Worm (Caenorhabditis elegans): ENCODE data around the gene T16G12.3.

The T16G12.3 gene

ce11 chrIII:10064140-10064539, 13.7 kb downstream of the T16G12.3 start, which contains the start of gene ekl-6:
ekl-6 (plus strand) TSS chrIII:10064404.
- peak; percentile 24; the same call in 1 of the 2 replicates for TF ChIP-seq ceh-44 (GFP tag; IDR thresholded peaks at IDR 0.05)
- TF ChIP-seq tra-1 (GFP tag; IDR thresholded peaks at IDR 0.05), result 0 out of 2 replicates have a peak, but pooled peaks have one; percentile 5
- TF ChIP-seq dpl-1 (GFP tag; optimal IDR thresholded peaks at IDR 0.05), result peak; percentile 68
- no peak for TF ChIP-seq spr-3 (GFP tag; optimal IDR thresholded peaks at IDR 0.05)
- no peak for TF ChIP-seq nhr-48 (tag; optimal IDR thresholded peaks at IDR 0.05)
- peak; percentile 74 for TF ChIP-seq unc-130 (GFP tag; optimal IDR thresholded peaks at IDR 0.05)
- TF ChIP-seq rbr-2 (tag; optimal IDR thresholded peaks at IDR 0.05), result peak; percentile 28
- peak; percentile 45; the same call in 1 of the 2 replicates for TF ChIP-seq dmd-9 (GFP tag; IDR thresholded peaks at IDR 0.05)
- peak; percentile 70 for TF ChIP-seq ZK337.2 (GFP tag; IDR thresholded peaks at IDR 0.05)
- TF ChIP-seq mes-2 (tag; optimal IDR thresholded peaks at IDR 0.05; ENCODE audit: poor library complexity, severe bottlenecking), result peak; percentile 98

ce11 chrIII:10069278-10069677, 18.9 kb downstream of the T16G12.3 start, which contains the start of gene T16G12.6:
T16G12.6 (plus strand) TSS chrIII:10069578.
- TF ChIP-seq lir-3 (tag; optimal IDR thresholded peaks at IDR 0.05) (no peak), aly-2 (tag; optimal IDR thresholded peaks at IDR 0.05) (no peak), set-16 (GFP tag; IDR thresholded peaks at IDR 0.05) (no peak), zfp-2 (tag; optimal IDR thresholded peaks at IDR 0.05) (no peak)

ce11 chrIII:10076042-10076441, 25.6 kb downstream of the T16G12.3 start:
- no peak for TF ChIP-seq mes-2 (tag; optimal IDR thresholded peaks at IDR 0.05; ENCODE audit: poor library complexity, severe bottlenecking)
- no peak for TF ChIP-seq Y105C5A.15 (GFP tag; IDR thresholded peaks at IDR 0.05)
- no peak for TF ChIP-seq duxl-1 (tag; optimal IDR thresholded peaks at IDR 0.05; ENCODE audit: poor library complexity)
- TF ChIP-seq daf-12 (tag; optimal IDR thresholded peaks at IDR 0.05), result no peak
- no peak for TF ChIP-seq gei-8 (GFP tag; optimal IDR thresholded peaks at IDR 0.05)

ce11 chrIII:10078151-10078550, 27.7 kb downstream of the T16G12.3 start, which contains the start of gene T16G12.9:
T16G12.9 (minus strand) TSS chrIII:10078251.
- no peak for TF ChIP-seq ctbp-1 (GFP tag; IDR thresholded peaks at IDR 0.05)
- no peak for TF ChIP-seq hlh-11 (tag; optimal IDR thresholded peaks at IDR 0.05)
- TF ChIP-seq ztf-11 (tag; optimal IDR thresholded peaks at IDR 0.05), result no peak
- TF ChIP-seq R02D3.7 (tag; optimal IDR thresholded peaks at IDR 0.05), result no peak
- no peak for TF ChIP-seq F26F4.8 (GFP tag; conservative IDR thresholded peaks at IDR 0.05)
- no peak for TF ChIP-seq aly-2 (tag; optimal IDR thresholded peaks at IDR 0.05)
- TF ChIP-seq zfp-3 (GFP tag; conservative IDR thresholded peaks at IDR 0.05), result no peak
- TF ChIP-seq nhr-111 (GFP tag; optimal IDR thresholded peaks at IDR 0.05), result no peak
- TF ChIP-seq dve-1 (tag; optimal IDR thresholded peaks at IDR 0.05; ENCODE audit: insufficient read depth), result no peak
- no peak for TF ChIP-seq gei-8 (GFP tag; optimal IDR thresholded peaks at IDR 0.05)
- TF ChIP-seq T20F7.1 (GFP tag; optimal IDR thresholded peaks at IDR 0.05), result no peak
- TF ChIP-seq nhr-11 (tag; optimal IDR thresholded peaks at IDR 0.05), result no peak
- no peak for TF ChIP-seq Y5F2A.4 (GFP tag; optimal IDR thresholded peaks at IDR 0.05)
- no peak for TF ChIP-seq ceh-28 (tag; optimal IDR thresholded peaks at IDR 0.05)
- TF ChIP-seq hmg-1.1 (GFP tag; IDR thresholded peaks at IDR 0.05), result no peak
- no peak for TF ChIP-seq lin-29 (GFP tag; IDR thresholded peaks at IDR 0.05)
- no peak for TF ChIP-seq D1046.2 (GFP tag; IDR thresholded peaks at IDR 0.05)
- TF ChIP-seq cey-2 (tag; optimal IDR thresholded peaks at IDR 0.05; ENCODE audit: borderline replicate concordance, insufficient read depth), result no peak

Measured in whole organism, L4 larva.